Worm (Caenorhabditis elegans) whole organism, young adult: ENCODE data around the gene gldi-7.
A peak's percentile ranks its signal among the peaks of the same experiment; 100 is the strongest.

ENCODE experiments used
- F57A8.1 ChIP-seq: fragments of 200-800 bp; sonication (Bioruptor generic); optimal IDR thresholded peaks from 2 replicates; lab custom pipeline; 2018; ENCODE audit warnings: mild to moderate bottlenecking, missing genetic modification characterization, moderate library complexity, missing compliant biosample characterization
- F57C9.4 ChIP-seq: sonication (generic microtip); optimal IDR thresholded peaks from 2 replicates; lab custom pipeline; 2017; ENCODE audit warnings: mild to moderate bottlenecking, missing genetic modification characterization, missing compliant biosample characterization
- Y53G8AR.9 ChIP-seq: fragments of 200-800 bp; sonication (Bioruptor generic); conservative IDR thresholded peaks from 2 replicates; pipeline ENCODE4 v1.3.6; 2022; ENCODE audit warnings: missing genetic modification reagents, missing genetic modification characterization, missing compliant biosample characterization
- Y56A3A.18 ChIP-seq: fragments of 200-800 bp; sonication (Bioruptor generic); IDR thresholded peaks from 2 replicates; pipeline ENCODE4 v1.3.6; 2022; ENCODE audit warnings: missing genetic modification reagents, missing genetic modification characterization, missing compliant biosample characterization
- ZK185.1 ChIP-seq: sonication (generic microtip); optimal IDR thresholded peaks from 2 replicates; lab custom pipeline; 2016; ENCODE audit warnings: mild to moderate bottlenecking, missing genetic modification characterization, missing compliant biosample characterization; ENCODE audit not compliant: poor library complexity, severe bottlenecking
- ama-1 ChIP-seq, 3 experiments: fragments of 150-350 bp in 1 of 3; sonication (generic microtip) in 2 of 3; optimal IDR thresholded peaks; 2 replicates each; lab custom pipeline; 2014 to 2018; ENCODE audit warnings: missing biosample characterization in 2 of 3, missing genetic modification characterization in 2 of 3, missing genetic modification reagents in 2 of 3
- atf-7 ChIP-seq: sonication (generic microtip); optimal IDR thresholded peaks from 2 replicates; lab custom pipeline; 2017; ENCODE audit warnings: mild to moderate bottlenecking, missing genetic modification characterization, missing compliant biosample characterization
- attf-5 ChIP-seq: fragments of 200-800 bp; sonication (Bioruptor generic); optimal IDR thresholded peaks from 2 replicates; lab custom pipeline; 2018; ENCODE audit warnings: mild to moderate bottlenecking, missing genetic modification characterization, missing compliant biosample characterization
- attf-6 ChIP-seq: fragments of 200-800 bp; sonication (Bioruptor generic); IDR thresholded peaks from 2 replicates; pipeline ENCODE4 v1.3.6; 2022; ENCODE audit warnings: missing genetic modification reagents, missing genetic modification characterization, missing compliant biosample characterization
- bed-2 ChIP-seq: fragments of 200-800 bp; sonication (Bioruptor generic); IDR thresholded peaks from 2 replicates; pipeline ENCODE4 v1.3.6; 2022; ENCODE audit warnings: missing genetic modification reagents, missing genetic modification characterization, missing compliant biosample characterization
- ceh-58 ChIP-seq: fragments of 200-800 bp; sonication (Bioruptor generic); IDR thresholded peaks from 2 replicates; pipeline ENCODE4 v1.3.6; 2022; ENCODE audit warnings: missing genetic modification characterization, missing compliant biosample characterization
- dox-1 ChIP-seq: fragments of 200-800 bp; sonication (Bioruptor generic); IDR thresholded peaks from 2 replicates; pipeline ENCODE4 v1.3.6; 2022; ENCODE audit warnings: missing genetic modification reagents, missing genetic modification characterization, missing compliant biosample characterization
- efl-1 ChIP-seq: fragments of 150-350 bp; optimal IDR thresholded peaks from 2 replicates; lab custom pipeline; 2014; ENCODE audit warnings: missing biosample characterization, missing genetic modification reagents, missing genetic modification characterization
- fkh-3 ChIP-seq: sonication (generic microtip); optimal IDR thresholded peaks from 2 replicates; lab custom pipeline; 2016; ENCODE audit warnings: mild to moderate bottlenecking, missing genetic modification characterization, missing compliant biosample characterization
- gei-17 ChIP-seq: fragments of 200-800 bp; sonication (Bioruptor generic); optimal IDR thresholded peaks from 2 replicates; lab custom pipeline; 2018; ENCODE audit warnings: mild to moderate bottlenecking, missing genetic modification characterization, missing compliant biosample characterization
- hmg-1.2 ChIP-seq: fragments of 200-800 bp; sonication (Bioruptor generic); IDR thresholded peaks from 2 replicates; pipeline ENCODE4 v1.3.6; 2022; ENCODE audit warnings: missing genetic modification reagents, missing genetic modification characterization, missing compliant biosample characterization
- hmg-20 ChIP-seq: fragments of 200-800 bp; sonication (Bioruptor generic); IDR thresholded peaks from 2 replicates; pipeline ENCODE4 v1.3.6; 2022; ENCODE audit warnings: missing genetic modification reagents, missing genetic modification characterization, missing compliant biosample characterization
- lin-26 ChIP-seq: fragments of 200-800 bp; sonication (Bioruptor generic); IDR thresholded peaks from 2 replicates; pipeline ENCODE4 v1.3.6; 2022; ENCODE audit warnings: missing genetic modification reagents, missing genetic modification characterization, missing compliant biosample characterization
- lsl-1 ChIP-seq: fragments of 200-800 bp; sonication (Bioruptor generic); optimal IDR thresholded peaks from 2 replicates; lab custom pipeline; 2018; ENCODE audit warnings: mild to moderate bottlenecking, missing genetic modification characterization, moderate library complexity, missing compliant biosample characterization
- madf-10 ChIP-seq: sonication (generic microtip); optimal IDR thresholded peaks from 2 replicates; lab custom pipeline; 2016; ENCODE audit warnings: mild to moderate bottlenecking, missing genetic modification characterization, missing compliant biosample characterization
- madf-3 ChIP-seq: fragments of 200-800 bp; sonication (Bioruptor generic); IDR thresholded peaks from 2 replicates; pipeline ENCODE4 v1.3.6; 2022; ENCODE audit warnings: missing genetic modification reagents, missing genetic modification characterization, missing compliant biosample characterization
- nhr-179 ChIP-seq: sonication (generic microtip); optimal IDR thresholded peaks from 2 replicates; lab custom pipeline; 2016; ENCODE audit warnings: mild to moderate bottlenecking, missing genetic modification characterization, missing compliant biosample characterization
- nhr-27 ChIP-seq: fragments of 200-800 bp; sonication (Bioruptor generic); optimal IDR thresholded peaks from 2 replicates; lab custom pipeline; 2018; ENCODE audit warnings: mild to moderate bottlenecking, missing genetic modification characterization, moderate library complexity, missing compliant biosample characterization
- nhr-80 ChIP-seq: sonication (generic microtip); optimal IDR thresholded peaks from 2 replicates; lab custom pipeline; 2016; ENCODE audit warnings: missing genetic modification characterization, missing compliant biosample characterization
- rec-8 ChIP-seq, 2 experiments: sonication (generic microtip); optimal IDR thresholded peaks; 2 replicates each; lab custom pipeline; 2016; ENCODE audit warnings: mild to moderate bottlenecking in 2 of 2, missing genetic modification characterization in 2 of 2, missing genetic modification reagents in 2 of 2, missing genotype in 2 of 2, missing biosample characterization in 1 of 2, missing compliant biosample characterization in 1 of 2, moderate library complexity in 1 of 2
- snpc-4 ChIP-seq, 5 experiments: fragments of 150-350 bp in 1 of 5; sonication (generic microtip) in 4 of 5; optimal IDR thresholded peaks; 2 replicates each; lab custom pipeline; 2014 to 2018; ENCODE audit warnings: missing genetic modification characterization in 5 of 5, missing biosample characterization in 3 of 5, antibody characterized with exemption in 2 of 5, mild to moderate bottlenecking in 2 of 5, missing compliant biosample characterization in 2 of 5, missing genotype in 2 of 5, moderate library complexity in 2 of 5, missing genetic modification reagents in 1 of 5

The gldi-7 gene

ce11 chrII:8480166-8480565, 50.9 kb downstream of the gldi-7 start, which contains the start of gene lact-4:
lact-4 (minus strand) TSS chrII:8480478.
- TF ChIP-seq lsl-1 (GFP tag; lab: Kevin White, UChicago) (peak; percentile 41), attf-5 (GFP tag; lab: Kevin White, UChicago) (no peak), atf-7 (tag; lab: Kevin White, UChicago) (no peak), ama-1 (optimal IDR thresholded peaks at IDR 0.05; lab: Kevin White, UChicago) (peak; percentile 51), ama-1 (GFP tag; optimal IDR thresholded peaks at IDR 0.05; lab: Kevin White, UChicago) (no peak), F57A8.1 (GFP tag; lab: Kevin White, UChicago) (no peak), efl-1 (GFP tag; lab: Kevin White, UChicago) (no peak), lin-26 (GFP tag; lab: Robert Waterston, UW) (no peak), bed-2 (GFP tag; lab: Robert Waterston, UW) (no peak), fkh-3 (tag; lab: Kevin White, UChicago) (no peak), snpc-4 (GFP tag; optimal IDR thresholded peaks at IDR 0.05; lab: Kevin White, UChicago) (no peak), snpc-4 (tag; optimal IDR thresholded peaks at IDR 0.05; lab: Kevin White, UChicago) (no peak), rec-8 (tag; optimal IDR thresholded peaks at IDR 0.05; lab: Kevin White, UChicago) (no peak), madf-3 (GFP tag; lab: Robert Waterston, UW) (0 out of 2 replicates have a peak, but pooled peaks have one; percentile 9), nhr-179 (tag; lab: Kevin White, UChicago) (no peak), gei-17 (GFP tag; lab: Kevin White, UChicago) (no peak), F57C9.4 (no peak), hmg-1.2 (no peak), nhr-80 (tag; lab: Kevin White, UChicago) (no peak), ZK185.1 (tag; lab: Kevin White, UChicago) (no peak), Y53G8AR.9 (GFP tag; lab: Robert Waterston, UW) (no peak), dox-1 (GFP tag; lab: Robert Waterston, UW) (no peak), hmg-20 (GFP tag; lab: Robert Waterston, UW) (no peak), Y56A3A.18 (GFP tag; lab: Robert Waterston, UW) (0 out of 2 replicates have a peak, but pooled peaks have one; percentile 31), attf-6 (no peak)
- TF ChIP-seq, all 124 proteins: peak for 4

DNA sequence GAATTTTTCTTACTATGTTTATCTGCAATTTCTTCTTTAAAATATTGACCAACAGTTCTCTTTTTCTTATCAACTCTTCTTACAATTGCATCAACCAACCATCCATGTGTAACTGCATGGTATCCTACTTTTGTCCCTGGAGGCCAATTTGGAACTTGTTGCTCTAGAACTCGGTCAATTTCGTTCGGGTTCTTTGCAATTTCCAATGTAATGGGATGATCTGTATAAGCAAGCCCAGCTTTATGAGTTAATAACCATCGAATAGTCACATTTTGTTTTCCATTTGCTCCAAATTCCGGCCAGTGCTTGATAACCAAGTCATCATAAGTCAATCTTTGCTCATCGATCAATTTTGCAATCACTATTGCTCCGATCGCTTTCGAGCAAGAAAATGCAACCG, 51.7 kb downstream of the gldi-7 start:
- TF ChIP-seq nhr-27 (tag; lab: Kevin White, UChicago) (no peak), ceh-58 (0 out of 2 replicates have a peak, but pooled peaks have one; percentile 67), Y53G8AR.9 (GFP tag; lab: Robert Waterston, UW) (0 out of 2 replicates have a peak, but pooled peaks have one; percentile 16), madf-10 (tag; lab: Kevin White, UChicago) (no peak), Y56A3A.18 (GFP tag; lab: Robert Waterston, UW) (peak; percentile 8; the same call in 1 of the 2 replicates)
